Worm (Caenorhabditis elegans) whole organism, young adult: Measurements from ENCODE around the gene gcy-29.

Experiments
- C17E4.6 ChIP-seq: fragments of 200-800 bp; sonication (Bioruptor generic); IDR thresholded peaks from 2 replicates; pipeline ENCODE4 v1.3.6; 2022; ENCODE audit warnings: missing genetic modification reagents, missing genetic modification characterization, missing compliant biosample characterization
- F49E8.2 ChIP-seq: sonication (generic microtip); optimal IDR thresholded peaks from 3 replicates; lab custom pipeline; 2017; ENCODE audit warnings: missing genetic modification characterization, mild to moderate bottlenecking, missing compliant biosample characterization, antibody characterized with exemption, moderate library complexity; ENCODE audit not compliant: insufficient read depth
- ama-1 ChIP-seq, 3 experiments: fragments of 150-350 bp in 1 of 3; sonication (generic microtip) in 2 of 3; optimal IDR thresholded peaks; 2 replicates each; lab custom pipeline; 2014 to 2018; ENCODE audit warnings: missing biosample characterization in 2 of 3, missing genetic modification characterization in 2 of 3, missing genetic modification reagents in 2 of 3
- aptf-3 ChIP-seq: fragments of 200-800 bp; sonication (Bioruptor generic); IDR thresholded peaks from 2 replicates; pipeline ENCODE4 v1.3.6; 2022; ENCODE audit warnings: missing genetic modification characterization, missing compliant biosample characterization
- athp-1 ChIP-seq: sonication (generic microtip); optimal IDR thresholded peaks from 2 replicates; lab custom pipeline; 2017; ENCODE audit warnings: mild to moderate bottlenecking, missing genetic modification characterization, missing compliant biosample characterization
- ceh-100 ChIP-seq: fragments of 200-800 bp; sonication (Bioruptor generic); IDR thresholded peaks from 2 replicates; pipeline ENCODE4 v1.3.6; 2022; ENCODE audit warnings: missing genetic modification reagents, missing genetic modification characterization, missing compliant biosample characterization
- madf-6 ChIP-seq: fragments of 200-800 bp; sonication (Bioruptor generic); IDR thresholded peaks from 2 replicates; pipeline ENCODE4 v1.3.6; 2022; ENCODE audit warnings: missing genetic modification reagents, missing genetic modification characterization, missing compliant biosample characterization
- nfya-1 ChIP-seq: sonication (generic microtip); optimal IDR thresholded peaks from 2 replicates; lab custom pipeline; 2017; ENCODE audit warnings: antibody characterized with exemption, missing compliant biosample characterization, missing genetic modification characterization, borderline replicate concordance; ENCODE audit not compliant: insufficient read depth
- nhr-80 ChIP-seq: sonication (generic microtip); optimal IDR thresholded peaks from 2 replicates; lab custom pipeline; 2016; ENCODE audit warnings: missing genetic modification characterization, missing compliant biosample characterization
- nhr-90 ChIP-seq: sonication (generic microtip); optimal IDR thresholded peaks from 2 replicates; lab custom pipeline; 2016; ENCODE audit warnings: missing genotype, mild to moderate bottlenecking, missing genetic modification characterization, missing compliant biosample characterization
- rec-8 ChIP-seq, 2 experiments: sonication (generic microtip); optimal IDR thresholded peaks; 2 replicates each; lab custom pipeline; 2016; ENCODE audit warnings: mild to moderate bottlenecking in 2 of 2, missing genetic modification characterization in 2 of 2, missing genetic modification reagents in 2 of 2, missing genotype in 2 of 2, missing biosample characterization in 1 of 2, missing compliant biosample characterization in 1 of 2, moderate library complexity in 1 of 2
- unc-62 ChIP-seq: fragments of 150-350 bp; optimal IDR thresholded peaks from 2 replicates; lab custom pipeline; 2014; ENCODE audit warnings: missing biosample characterization, missing genetic modification reagents, missing genetic modification characterization
- zim-3 ChIP-seq: sonication (generic microtip); optimal IDR thresholded peaks from 2 replicates; lab custom pipeline; 2017; ENCODE audit warnings: mild to moderate bottlenecking, missing genetic modification characterization, moderate library complexity, missing compliant biosample characterization

DNA sequence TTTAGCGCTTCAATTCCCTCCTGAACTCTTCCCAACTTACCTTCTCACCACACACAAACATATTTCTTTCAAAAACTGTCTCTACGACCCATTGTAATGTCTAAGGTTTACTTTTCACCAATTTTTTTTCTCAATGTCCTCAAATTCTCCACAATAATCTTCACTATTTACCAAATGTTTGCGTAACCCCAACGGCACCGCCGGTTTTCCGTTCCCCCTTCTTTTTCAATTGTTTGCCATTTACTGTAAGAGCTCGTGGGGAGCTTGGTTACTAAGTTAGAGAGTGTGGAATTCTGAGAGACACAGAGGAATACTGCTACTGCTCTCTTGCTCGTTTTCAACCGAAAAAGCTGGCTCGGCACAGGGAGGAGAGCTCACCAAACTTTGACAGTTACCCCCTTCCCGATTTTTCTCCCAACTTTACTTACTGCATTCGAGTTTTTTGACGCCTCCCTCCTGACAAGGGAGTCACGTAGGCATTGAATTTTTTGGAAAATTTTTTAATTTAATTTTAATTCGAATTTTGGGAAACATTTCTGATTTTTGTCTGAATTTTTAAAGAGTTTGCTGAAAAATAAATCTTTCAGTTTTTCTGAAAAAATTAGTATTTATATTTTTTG, 22.1 kb upstream of the gcy-29 start:
- TF ChIP-seq nfya-1 (tag; lab: Kevin White, UChicago) (no peak), madf-6 (GFP tag; lab: Robert Waterston, UW) (no peak), aptf-3 (GFP tag; lab: Robert Waterston, UW) (no peak), F49E8.2 (tag; lab: Kevin White, UChicago) (no peak), C17E4.6 (GFP tag; lab: Robert Waterston, UW) (no peak), athp-1 (tag; lab: Kevin White, UChicago) (no peak), unc-62 (GFP tag; lab: Kevin White, UChicago) (no peak), zim-3 (tag; lab: Kevin White, UChicago) (no peak), ama-1 (optimal IDR thresholded peaks at IDR 0.05; lab: Kevin White, UChicago) (no peak), ama-1 (GFP tag; optimal IDR thresholded peaks at IDR 0.05; lab: Kevin White, UChicago) (no peak), rec-8 (tag; optimal IDR thresholded peaks at IDR 0.05; lab: Kevin White, UChicago) (no peak), nhr-90 (tag; lab: Kevin White, UChicago) (no peak), nhr-80 (no peak), ceh-100 (no peak)
